Fruit fly (Drosophila melanogaster) whole organism, embryonic: ENCODE data around the gene dbe.

Experiments
- Ada2b ChIP-seq: fragments of 200-800 bp; sonication (Bioruptor generic); IDR thresholded peaks from 2 replicates; pipeline ENCODE4 v1.3.6; 2022; ENCODE audit warnings: missing biosample characterization, missing genetic modification characterization
- BEAF-32 ChIP-seq: fragments of 200-800 bp; sonication (Bioruptor generic); optimal IDR thresholded peaks from 3 replicates; lab custom pipeline; 2017; ENCODE audit warnings: missing biosample characterization, missing genetic modification characterization, mild to moderate bottlenecking, moderate library complexity, missing genetic modification reagents
- CG1024 ChIP-seq: fragments of 200-800 bp; sonication (Bioruptor generic); IDR thresholded peaks from 2 replicates; pipeline ENCODE4 v1.3.6; 2022; ENCODE audit warnings: missing biosample characterization, missing genetic modification characterization
- CG10462 ChIP-seq: fragments of 200-800 bp; sonication (Bioruptor generic); optimal IDR thresholded peaks from 2 replicates; lab custom pipeline; 2016; ENCODE audit warnings: missing biosample characterization, missing genetic modification characterization
- CG11456 ChIP-seq: fragments of 200-800 bp; sonication (Bioruptor generic); IDR thresholded peaks from 3 replicates; pipeline ENCODE4 v1.3.6; 2022; ENCODE audit warnings: missing biosample characterization, missing genetic modification characterization
- CG11560 ChIP-seq: fragments of 200-800 bp; sonication (Bioruptor generic); IDR thresholded peaks from 3 replicates; pipeline ENCODE4 v1.3.6; 2022; ENCODE audit warnings: missing biosample characterization, missing genetic modification characterization
- CG11723 ChIP-seq: fragments of 200-800 bp; sonication (Bioruptor generic); optimal IDR thresholded peaks from 2 replicates; lab custom pipeline; 2017; ENCODE audit warnings: missing biosample characterization, mild to moderate bottlenecking, missing genetic modification characterization
- CG13287 ChIP-seq: fragments of 200-800 bp; sonication (Bioruptor generic); IDR thresholded peaks from 2 replicates; pipeline ENCODE4 v1.3.6; 2022; ENCODE audit warnings: missing biosample characterization, missing genetic modification characterization; ENCODE audit not compliant: partially characterized antibody
- CG13424 ChIP-seq: fragments of 200-800 bp; sonication (Bioruptor generic); optimal IDR thresholded peaks from 2 replicates; lab custom pipeline; 2019; ENCODE audit warnings: missing biosample characterization, mild to moderate bottlenecking, missing genetic modification characterization, moderate library complexity
- CG14965 ChIP-seq: fragments of 200-800 bp; sonication (Bioruptor generic); optimal IDR thresholded peaks from 2 replicates; lab custom pipeline; 2016; ENCODE audit warnings: missing biosample characterization, missing genetic modification characterization, borderline replicate concordance
- CG1529 ChIP-seq: fragments of 200-800 bp; sonication (Bioruptor generic); optimal IDR thresholded peaks from 3 replicates; lab custom pipeline; 2018; ENCODE audit warnings: missing biosample characterization, missing genetic modification characterization
- CG17912 ChIP-seq: fragments of 200-800 bp; sonication (Bioruptor generic); optimal IDR thresholded peaks from 2 replicates; lab custom pipeline; 2018; ENCODE audit warnings: missing biosample characterization, mild to moderate bottlenecking, missing genetic modification characterization
- CG2678 ChIP-seq: fragments of 200-800 bp; sonication (Bioruptor generic); optimal IDR thresholded peaks from 3 replicates; lab custom pipeline; 2019; ENCODE audit warnings: missing biosample characterization, mild to moderate bottlenecking, missing genetic modification characterization, moderate library complexity
- CG2712 ChIP-seq: fragments of 200-800 bp; optimal IDR thresholded peaks from 3 replicates; lab custom pipeline; 2019; ENCODE audit warnings: missing biosample characterization, mild to moderate bottlenecking, missing genetic modification characterization, moderate library complexity
- CG31365 ChIP-seq: fragments of 200-800 bp; sonication (Bioruptor generic); optimal IDR thresholded peaks from 2 replicates; lab custom pipeline; 2018; ENCODE audit warnings: missing biosample characterization, mild to moderate bottlenecking, missing genetic modification characterization
- CG6654 ChIP-seq: fragments of 200-800 bp; sonication (Bioruptor generic); optimal IDR thresholded peaks from 2 replicates; lab custom pipeline; 2017; ENCODE audit warnings: missing biosample characterization, mild to moderate bottlenecking, missing genetic modification characterization
- CG6791 ChIP-seq: fragments of 200-800 bp; sonication (Bioruptor generic); IDR thresholded peaks from 3 replicates; pipeline ENCODE4 v1.3.6; 2022; ENCODE audit warnings: missing biosample characterization, missing genetic modification characterization; ENCODE audit not compliant: partially characterized antibody
- CG6854 ChIP-seq: fragments of 200-800 bp; sonication (Bioruptor generic); optimal IDR thresholded peaks from 3 replicates; lab custom pipeline; 2017; ENCODE audit warnings: missing biosample characterization, mild to moderate bottlenecking, missing genetic modification characterization
- CG7839 ChIP-seq: fragments of 200-800 bp; sonication (Bioruptor generic); optimal IDR thresholded peaks from 3 replicates; lab custom pipeline; 2018; ENCODE audit warnings: missing biosample characterization, mild to moderate bottlenecking, missing genetic modification characterization, moderate library complexity
- GATAe ChIP-seq: fragments of 200-800 bp; sonication (Bioruptor generic); conservative IDR thresholded peaks from 2 replicates; pipeline ENCODE4 v1.3.6; 2022; ENCODE audit warnings: missing biosample characterization, missing genetic modification characterization
- HLH4C ChIP-seq: fragments of 200-800 bp; sonication (Bioruptor generic); IDR thresholded peaks from 3 replicates; pipeline ENCODE4 v1.3.6; 2022; ENCODE audit warnings: missing biosample characterization, missing genetic modification characterization; ENCODE audit not compliant: partially characterized antibody
- HLHmδ ChIP-seq: fragments of 200-800 bp; sonication (Bioruptor generic); optimal IDR thresholded peaks from 2 replicates; lab custom pipeline; 2018; ENCODE audit warnings: missing biosample characterization, mild to moderate bottlenecking, missing genetic modification characterization, moderate library complexity
- Hey ChIP-seq: fragments of 200-800 bp; sonication (Bioruptor generic); optimal IDR thresholded peaks from 3 replicates; lab custom pipeline; 2018; ENCODE audit warnings: missing biosample characterization, mild to moderate bottlenecking, missing genetic modification characterization
- Lhr ChIP-seq: fragments of 200-800 bp; sonication (Bioruptor generic); optimal IDR thresholded peaks from 3 replicates; lab custom pipeline; 2017; ENCODE audit warnings: mild to moderate bottlenecking, missing biosample characterization, missing genetic modification reagents, missing genetic modification characterization
- MBD-R2 ChIP-seq: fragments of 200-800 bp; sonication (Bioruptor generic); IDR thresholded peaks from 2 replicates; pipeline ENCODE4 v1.3.6; 2022; ENCODE audit warnings: missing biosample characterization, missing genetic modification characterization
- NFAT ChIP-seq: fragments of 200-800 bp; sonication (Bioruptor generic); IDR thresholded peaks from 2 replicates; pipeline ENCODE4 v1.3.6; 2022; ENCODE audit warnings: missing biosample characterization, missing genetic modification characterization
- Oaz ChIP-seq: fragments of 200-800 bp; sonication (Bioruptor generic); IDR thresholded peaks from 2 replicates; pipeline ENCODE4 v1.3.6; 2022; ENCODE audit warnings: missing biosample characterization, missing genetic modification characterization
- YL-1 ChIP-seq: fragments of 200-800 bp; sonication (Bioruptor generic); optimal IDR thresholded peaks from 3 replicates; lab custom pipeline; 2017; ENCODE audit warnings: missing biosample characterization, mild to moderate bottlenecking, missing genetic modification characterization
- ase ChIP-seq: fragments of 200-800 bp; sonication (Bioruptor generic); IDR thresholded peaks from 3 replicates; pipeline ENCODE4 v1.3.6; 2022; ENCODE audit warnings: missing biosample characterization, missing genetic modification characterization
- btn ChIP-seq: fragments of 200-800 bp; sonication (Bioruptor generic); optimal IDR thresholded peaks from 2 replicates; lab custom pipeline; 2016; ENCODE audit warnings: missing biosample characterization, missing genetic modification characterization
- chinmo ChIP-seq: fragments of 200-800 bp; sonication (Bioruptor generic); IDR thresholded peaks from 4 replicates; pipeline ENCODE4 v1.3.6; 2022; ENCODE audit warnings: missing biosample characterization, missing genetic modification characterization; ENCODE audit not compliant: partially characterized antibody
- corto ChIP-seq: fragments of 200-800 bp; sonication (Bioruptor generic); optimal IDR thresholded peaks from 2 replicates; lab custom pipeline; 2016; ENCODE audit warnings: missing biosample characterization, mild to moderate bottlenecking, missing genetic modification characterization, moderate library complexity
- croc ChIP-seq: fragments of 200-800 bp; sonication (Bioruptor generic); conservative IDR thresholded peaks from 3 replicates; pipeline ENCODE4 v1.3.6; 2022; ENCODE audit warnings: missing biosample characterization, missing genetic modification characterization
- fd102C ChIP-seq: fragments of 200-800 bp; sonication (Bioruptor generic); optimal IDR thresholded peaks from 2 replicates; lab custom pipeline; 2018; ENCODE audit warnings: missing biosample characterization, mild to moderate bottlenecking, missing genetic modification characterization, moderate library complexity
- gt ChIP-seq: fragments of 200-800 bp; sonication (Bioruptor generic); IDR thresholded peaks from 2 replicates; pipeline ENCODE4 v1.3.6; 2022; ENCODE audit warnings: missing biosample characterization, missing genetic modification characterization
- hb ChIP-seq: fragments of 200-800 bp; sonication (Bioruptor generic); IDR thresholded peaks from 3 replicates; pipeline ENCODE4 v1.3.6; 2022; ENCODE audit warnings: missing biosample characterization, missing genetic modification characterization; ENCODE audit not compliant: partially characterized antibody
- hkb ChIP-seq, 2 experiments: fragments of 200-800 bp in 1 of 2; fragments of >200 bp in 1 of 2; sonication (Bioruptor generic) in 1 of 2; IDR thresholded peaks in 1 of 2; optimal IDR thresholded peaks in 1 of 2; 2 replicates each; pipeline versions ENCODE4 v1.3.6 to Lab custom; 2017 to 2022; ENCODE audit warnings: missing biosample characterization in 1 of 2, missing genetic modification characterization in 1 of 2
- kay ChIP-seq: fragments of 200-800 bp; sonication (Bioruptor generic); optimal IDR thresholded peaks from 2 replicates; lab custom pipeline; 2016; ENCODE audit warnings: missing biosample characterization, missing genetic modification characterization
- lilli ChIP-seq: fragments of 200-800 bp; sonication (Bioruptor generic); optimal IDR thresholded peaks from 3 replicates; lab custom pipeline; 2016; ENCODE audit warnings: missing biosample characterization, missing genetic modification characterization
- lola ChIP-seq, 3 experiments: fragments of >200 bp in 2 of 3; fragments of 200-800 bp in 1 of 3; sonication (Bioruptor generic) in 1 of 3; optimal IDR thresholded peaks; 2 replicates each; lab custom pipeline; 2017 to 2019; ENCODE audit warnings: missing biosample characterization in 3 of 3, missing genetic modification characterization in 3 of 3, mild to moderate bottlenecking in 1 of 3, moderate library complexity in 1 of 3
- mld ChIP-seq: fragments of 200-800 bp; sonication (Bioruptor generic); IDR thresholded peaks from 3 replicates; pipeline ENCODE4 v1.3.6; 2022; ENCODE audit warnings: missing biosample characterization, missing genetic modification characterization; ENCODE audit not compliant: partially characterized antibody
- oc ChIP-seq: fragments of 200-800 bp; sonication (Bioruptor generic); optimal IDR thresholded peaks from 2 replicates; lab custom pipeline; 2018; ENCODE audit warnings: missing biosample characterization, mild to moderate bottlenecking, missing genetic modification characterization, moderate library complexity
- peb ChIP-seq: fragments of 200-800 bp; sonication (Bioruptor generic); IDR thresholded peaks from 2 replicates; pipeline ENCODE4 v1.3.6; 2022; ENCODE audit warnings: missing biosample characterization, missing genetic modification characterization
- pum ChIP-seq: fragments of 200-800 bp; sonication (Bioruptor generic); optimal IDR thresholded peaks from 2 replicates; lab custom pipeline; 2016; ENCODE audit warnings: missing biosample characterization, missing genetic modification characterization
- salm ChIP-seq: fragments of 200-800 bp; sonication (Bioruptor generic); optimal IDR thresholded peaks from 2 replicates; lab custom pipeline; 2018; ENCODE audit warnings: missing biosample characterization, mild to moderate bottlenecking, missing genetic modification characterization
- so ChIP-seq: fragments of 200-800 bp; sonication (Bioruptor generic); IDR thresholded peaks from 3 replicates; pipeline ENCODE4 v1.3.6; 2022; ENCODE audit warnings: missing biosample characterization, missing genetic modification characterization
- yki ChIP-seq: fragments of >200 bp; optimal IDR thresholded peaks from 3 replicates; lab custom pipeline; 2018
- zfh1 ChIP-seq: fragments of 200-800 bp; sonication (Bioruptor generic); IDR thresholded peaks from 3 replicates; pipeline ENCODE4 v1.3.6; 2022; ENCODE audit warnings: missing biosample characterization, missing genetic modification characterization

The dbe gene

dm6 chr2L:870749-871418 is 1.2 kb upstream of the dbe start (continued):
- TF ChIP-seq salm (tag; lab: Kevin White, UChicago) (peak; percentile 12), MBD-R2 (GFP tag; lab: Robert Waterston, UW) (peak; percentile 41; the same call in 1 of the 2 replicates), GATAe (GFP tag; lab: Robert Waterston, UW) (no peak), croc (GFP tag; lab: Robert Waterston, UW) (no peak), peb (GFP tag; lab: Robert Waterston, UW) (0 out of 2 replicates have a peak, but pooled peaks have one; percentile 10), hb (GFP tag; lab: Robert Waterston, UW) (no peak), CG6654 (GFP tag; lab: Kevin White, UChicago) (peak; percentile 21), BEAF-32 (GFP tag; lab: Kevin White, UChicago) (peak; percentile 43), CG11723 (GFP tag; lab: Kevin White, UChicago) (peak; percentile 39), pum (GFP tag; lab: Kevin White, UChicago) (peak; percentile 77), mld (GFP tag; lab: Robert Waterston, UW) (no peak), Lhr (peak; percentile 41), CG6791 (peak; percentile 57; the same call in 2 of the 3 replicates), CG17912 (GFP tag; lab: Kevin White, UChicago) (peak; percentile 18), zfh1 (GFP tag; lab: Robert Waterston, UW) (peak; percentile 76), CG1529 (GFP tag; lab: Kevin White, UChicago) (peak; percentile 36), gt (GFP tag; lab: Robert Waterston, UW) (no peak), hkb (optimal IDR thresholded peaks at IDR 0.05; lab: Kevin White, UChicago) (peak; percentile 42), hkb (GFP tag; IDR thresholded peaks at IDR 0.05; lab: Robert Waterston, UW) (peak; percentile 55), Hey (tag; lab: Kevin White, UChicago) (peak; percentile 15), CG2678 (tag; lab: Kevin White, UChicago) (peak; percentile 71), CG13287 (peak; percentile 58), CG2712 (tag; lab: Kevin White, UChicago) (peak; percentile 55), so (peak; percentile 65; the same call in 1 of the 3 replicates), CG11560 (tag; lab: Robert Waterston, UW) (peak; percentile 55; the same call in 2 of the 3 replicates), btn (GFP tag; lab: Kevin White, UChicago) (peak; percentile 72), lilli (GFP tag; lab: Kevin White, UChicago) (peak; percentile 85), HLHmδ (GFP tag; lab: Kevin White, UChicago) (no peak), chinmo (GFP tag; lab: Robert Waterston, UW) (0 out of 4 replicates have a peak, but pooled peaks have one; percentile 60), CG14965 (no peak), NFAT (GFP tag; lab: Robert Waterston, UW) (no peak), CG11456 (peak; percentile 69; the same call in 1 of the 3 replicates), oc (tag; lab: Kevin White, UChicago) (peak; percentile 50), lola (GFP tag; optimal IDR thresholded peaks at IDR 0.05; lab: Kevin White, UChicago) (peak in 1 of 3 experiments; percentile 38), kay (GFP tag; lab: Kevin White, UChicago) (peak; percentile 48), CG31365 (tag; lab: Kevin White, UChicago) (no peak), yki (lab: Kevin White, UChicago) (no peak), CG6854 (GFP tag; lab: Kevin White, UChicago) (no peak), CG1024 (no peak; the same call in 1 of the 2 replicates), Ada2b (GFP tag; lab: Robert Waterston, UW) (peak; percentile 34; the same call in 1 of the 2 replicates), corto (no peak), ase (GFP tag; lab: Robert Waterston, UW) (no peak), fd102C (no peak), YL-1 (GFP tag; lab: Kevin White, UChicago) (peak; percentile 98), CG7839 (peak; percentile 59), CG10462 (GFP tag; lab: Kevin White, UChicago) (peak; percentile 31), CG13424 (tag; lab: Kevin White, UChicago) (peak; percentile 73), Oaz (GFP tag; lab: Robert Waterston, UW) (no peak), HLH4C (GFP tag; lab: Robert Waterston, UW) (0 out of 3 replicates have a peak, but pooled peaks have one; percentile 34)
